Worm (Caenorhabditis elegans): ENCODE measurements around the gene F54D10.5.

ce11 chrII:3835915-3836314 is 27.9 kb upstream of the F54D10.5 start, which contains the start of gene oac-4:
- no peak for TF ChIP-seq him-1 (tag; optimal IDR thresholded peaks at IDR 0.05)
- no peak for TF ChIP-seq W03F9.2 (tag; optimal IDR thresholded peaks at IDR 0.05)
